Fruit fly (Drosophila melanogaster): ENCODE data around the gene Icmt.
A peak's percentile ranks its signal among the peaks of the same experiment; 100 is the strongest.

Gene Icmt

DNA sequence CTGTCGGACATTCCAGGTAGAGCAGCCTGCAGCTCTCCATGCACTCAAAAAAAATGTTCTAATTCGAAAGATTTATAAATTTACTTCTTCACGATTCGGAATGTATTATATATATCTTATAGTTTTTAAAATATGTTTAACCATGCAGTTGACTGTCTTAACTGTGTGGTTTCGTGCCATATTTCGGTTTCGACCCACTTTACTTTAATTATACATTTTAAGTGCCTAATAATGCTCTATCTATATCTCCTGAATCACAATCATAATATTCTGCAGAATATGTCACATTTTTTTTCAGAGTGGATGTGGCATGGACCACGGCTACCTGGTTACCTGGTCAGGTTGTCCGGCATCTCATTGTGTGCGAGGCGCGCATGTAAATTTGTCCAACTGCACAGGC is 31.6 kb downstream of the Icmt start (continued):
- TF ChIP-seq CG10431 (GFP tag; optimal IDR thresholded peaks at IDR 0.05) (no peak), dan (GFP tag; IDR thresholded peaks at IDR 0.05) (no peak), NFAT (GFP tag; IDR thresholded peaks at IDR 0.05) (no peak), CG14667 (GFP tag; IDR thresholded peaks at IDR 0.05) (no peak), bsh (GFP tag; optimal IDR thresholded peaks at IDR 0.05) (no peak), CG4617 (GFP tag; optimal IDR thresholded peaks at IDR 0.05; ENCODE audit: borderline replicate concordance) (no peak), Elba2 (GFP tag; optimal IDR thresholded peaks at IDR 0.05) (peak; percentile 30), CG9609 (GFP tag; optimal IDR thresholded peaks at IDR 0.05) (no peak), Atf3 (GFP tag; optimal IDR thresholded peaks at IDR 0.05) (no peak), CG8924 (tag; optimal IDR thresholded peaks at IDR 0.05) (peak; percentile 25), Antp (GFP tag; optimal IDR thresholded peaks at IDR 0.05) (no peak), BEAF-32 (GFP tag; optimal IDR thresholded peaks at IDR 0.05) (no peak), CG18764 (GFP tag; optimal IDR thresholded peaks at IDR 0.05) (no peak), CG12942 (GFP tag; optimal IDR thresholded peaks at IDR 0.05) (no peak), inv (GFP tag; IDR thresholded peaks at IDR 0.05; ENCODE audit: partially characterized antibody) (no peak), HLHmδ (GFP tag; optimal IDR thresholded peaks at IDR 0.05) (no peak), Ravus (GFP tag; IDR thresholded peaks at IDR 0.05) (no peak), sima (GFP tag; optimal IDR thresholded peaks at IDR 0.05) (no peak), oc (tag; optimal IDR thresholded peaks at IDR 0.05) (no peak), CG18599 (GFP tag; optimal IDR thresholded peaks at IDR 0.05) (no peak), zen2 (GFP tag; IDR thresholded peaks at IDR 0.05; ENCODE audit: partially characterized antibody) (no peak), CG14710 (tag; optimal IDR thresholded peaks at IDR 0.05) (peak; percentile 56), CG4854 (GFP tag; optimal IDR thresholded peaks at IDR 0.05) (no peak), CG31365 (tag; optimal IDR thresholded peaks at IDR 0.05) (no peak), D19B (GFP tag; optimal IDR thresholded peaks at IDR 0.05) (no peak), CG1529 (GFP tag; optimal IDR thresholded peaks at IDR 0.05) (no peak), CG15011 (GFP tag; optimal IDR thresholded peaks at IDR 0.05) (no peak), br (optimal IDR thresholded peaks at IDR 0.05) (no peak), ato (GFP tag; IDR thresholded peaks at IDR 0.05; ENCODE audit: partially characterized antibody) (no peak), CG6765 (GFP tag; optimal IDR thresholded peaks at IDR 0.05) (no peak), Usf (GFP tag; optimal IDR thresholded peaks at IDR 0.05) (no peak), mirr (GFP tag; optimal IDR thresholded peaks at IDR 0.05) (no peak), NC2α (GFP tag; optimal IDR thresholded peaks at IDR 0.05) (no peak), disco-r (GFP tag; optimal IDR thresholded peaks at IDR 0.05) (no peak), GATAe (GFP tag; conservative IDR thresholded peaks at IDR 0.05) (no peak), so (GFP tag; IDR thresholded peaks at IDR 0.05) (no peak), Neu2 (GFP tag; optimal IDR thresholded peaks at IDR 0.05; ENCODE audit: borderline replicate concordance) (no peak), CG12391 (tag; optimal IDR thresholded peaks at IDR 0.05) (peak; percentile 14), CG1603 (tag; optimal IDR thresholded peaks at IDR 0.05) (peak; percentile 8), Bdp1 (GFP tag; optimal IDR thresholded peaks at IDR 0.05) (no peak), CG12104 (GFP tag; optimal IDR thresholded peaks at IDR 0.05) (no peak), CG31388 (GFP tag; optimal IDR thresholded peaks at IDR 0.05) (no peak), lab (GFP tag; optimal IDR thresholded peaks at IDR 0.05) (no peak), esg (GFP tag; conservative IDR thresholded peaks at IDR 0.05) (no peak), CG30403 (GFP tag; optimal IDR thresholded peaks at IDR 0.05) (no peak), yki (optimal IDR thresholded peaks at IDR 0.05) (no peak), CG18011 (GFP tag; optimal IDR thresholded peaks at IDR 0.05) (no peak), CG12744 (GFP tag; optimal IDR thresholded peaks at IDR 0.05) (no peak), Jarid2 (GFP tag; optimal IDR thresholded peaks at IDR 0.05) (no peak), Awh (GFP tag; IDR thresholded peaks at IDR 0.05) (0 out of 2 replicates have a peak, but pooled peaks have one; percentile 9), CG13424 (tag; optimal IDR thresholded peaks at IDR 0.05) (no peak), fru (optimal IDR thresholded peaks at IDR 0.05) (no peak)

All from whole organism, embryonic.